Worm (Caenorhabditis elegans) whole organism, L2 larva: ENCODE data around the gene wdfy-2.

Experiments used
- ama-1 ChIP-seq: fragments of 150-350 bp; optimal IDR thresholded peaks from 2 replicates; lab custom pipeline; 2018; ENCODE audit warnings: inconsistent platforms
- lin-39 ChIP-seq: fragments of 150-350 bp; optimal IDR thresholded peaks from 2 replicates; lab custom pipeline; 2014; ENCODE audit warnings: missing biosample characterization, missing genetic modification reagents, missing genetic modification characterization

- peak; percentile 82 for TF ChIP-seq ama-1 (lab: Kevin White, UChicago)
- TF ChIP-seq lin-39 (tag; lab: Kevin White, UChicago) = no peak
Measured at ce11 chrII:9273984-9274383, 45.7 kb upstream of the wdfy-2 start.
